Fruit fly (Drosophila melanogaster) Kc167 (cell line): Measurements from ENCODE around the gene CG14866.

ENCODE experiments used
- Myc ChIP-seq: fragments of >200 bp; optimal IDR thresholded peaks from 2 replicates; lab custom pipeline; 2017; ENCODE audit warnings: missing external identifiers
- h ChIP-seq: fragments of >200 bp; optimal IDR thresholded peaks from 3 replicates; lab custom pipeline; 2018; ENCODE audit warnings: missing external identifiers
- psq ChIP-seq: fragments of >200 bp; optimal IDR thresholded peaks from 2 replicates; lab custom pipeline; 2017; ENCODE audit warnings: missing external identifiers

DNA sequence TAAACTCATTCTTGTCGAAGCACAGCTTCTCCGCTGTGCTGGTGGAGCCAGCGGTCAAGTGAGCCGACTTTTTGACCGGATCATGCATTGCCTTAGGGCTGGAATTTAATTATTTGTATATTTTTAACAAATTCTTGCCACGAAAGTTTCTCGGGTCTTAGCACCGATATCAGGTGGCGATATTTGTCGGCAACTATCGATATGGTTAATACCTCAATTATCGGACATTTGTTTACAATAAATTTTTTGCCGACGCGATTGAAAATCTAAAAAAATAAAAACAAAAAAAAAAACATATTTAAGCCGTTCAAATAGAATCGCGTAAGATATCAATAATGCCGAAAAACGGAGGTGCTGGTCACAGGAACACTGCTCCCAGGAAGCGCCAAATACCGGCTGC, 45.2 kb downstream of the CG14866 start, which contains the start of the genes Cog2 and Trax:
- TF ChIP-seq Myc (lab: Kevin White, UChicago) (no peak), h (lab: Kevin White, UChicago) (no peak), psq (lab: Kevin White, UChicago) (no peak)
